Worm (Caenorhabditis elegans) whole organism, L3 larva: ENCODE measurements around the gene svh-11.
A peak's percentile ranks its signal among the peaks of the same experiment; 100 is the strongest.

Experiments
- jun-1 ChIP-seq: fragments of 150-350 bp; optimal IDR thresholded peaks from 2 replicates; lab custom pipeline; 2014; ENCODE audit warnings: missing biosample characterization, missing genetic modification reagents, missing genetic modification characterization
- nhr-23 ChIP-seq: fragments of 150-350 bp; optimal IDR thresholded peaks from 2 replicates; lab custom pipeline; 2014; ENCODE audit warnings: missing biosample characterization, missing genetic modification reagents, missing genetic modification characterization
- nhr-237 ChIP-seq: fragments of 150-350 bp; optimal IDR thresholded peaks from 2 replicates; lab custom pipeline; 2014; ENCODE audit warnings: missing biosample characterization, missing genetic modification characterization
- pha-4 ChIP-seq: fragments of 150-350 bp; optimal IDR thresholded peaks from 2 replicates; lab custom pipeline; 2014; ENCODE audit warnings: missing biosample characterization, missing genetic modification reagents, missing genetic modification characterization
- pqm-1 ChIP-seq: fragments of 150-350 bp; optimal IDR thresholded peaks from 2 replicates; lab custom pipeline; 2017; ENCODE audit warnings: missing biosample characterization, missing genetic modification characterization, inconsistent platforms
- unc-62 ChIP-seq: fragments of 150-350 bp; sonication (generic microtip); optimal IDR thresholded peaks from 4 replicates; lab custom pipeline; 2014; ENCODE audit warnings: missing biosample characterization, missing genetic modification reagents, missing genetic modification characterization

DNA sequence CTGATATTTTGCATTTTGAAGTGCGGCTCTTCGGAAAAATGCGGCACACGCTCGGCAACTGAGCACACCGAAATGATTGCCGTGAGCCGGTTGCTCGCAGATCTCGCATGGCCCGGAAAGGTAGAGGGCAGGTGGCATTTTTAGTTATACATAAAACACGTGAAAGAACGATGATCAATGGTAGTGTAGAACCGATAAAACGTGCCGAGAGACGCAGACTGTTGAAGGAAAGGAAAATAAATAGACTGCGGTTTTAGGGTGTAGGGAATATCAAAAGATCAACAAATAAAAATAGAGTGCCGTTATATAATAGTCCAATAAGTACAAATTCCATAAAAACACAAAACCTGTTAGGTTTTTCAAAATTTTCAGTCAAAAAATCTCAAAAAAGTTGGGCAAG lies 5.0 kb downstream of the svh-11 start, which contains the start of gene nhr-133:
- TF ChIP-seq nhr-237 (tag; lab: Kevin White, UChicago): no peak
- TF ChIP-seq unc-62 (GFP tag; lab: Kevin White, UChicago): no peak
- no peak for TF ChIP-seq nhr-23 (tag; lab: Kevin White, UChicago)
- no peak for TF ChIP-seq pqm-1 (tag; lab: Kevin White, UChicago)
- peak; percentile 73 for TF ChIP-seq pha-4 (tag; lab: Kevin White, UChicago)
- TF ChIP-seq jun-1 (tag; lab: Kevin White, UChicago): no peak
